Fruit fly (Drosophila melanogaster) whole organism: ENCODE results near the gene CG11668.

Experiments
- EcR ChIP-seq, 2 experiments: fragments of >200 bp; optimal IDR thresholded peaks; 2 replicates each; lab custom pipeline; 2017; ENCODE audit warnings: missing biosample characterization in 2 of 2, missing genetic modification characterization in 2 of 2, missing genetic modification reagents in 2 of 2
- psq ChIP-seq: fragments of >200 bp; optimal IDR thresholded peaks from 2 replicates; lab custom pipeline; 2017
- usp ChIP-seq: fragments of >200 bp; optimal IDR thresholded peaks from 2 replicates; lab custom pipeline; 2017; ENCODE audit warnings: missing biosample characterization, missing genetic modification characterization, mixed read lengths

dm6 chr3R:13015811-13016766 is 22.1 kb upstream of the CG11668 start:
- TF ChIP-seq usp (GFP tag; lab: Kevin White, UChicago) (no peak), EcR (GFP tag; optimal IDR thresholded peaks at IDR 0.05; lab: Kevin White, UChicago) (no peak), psq (lab: Kevin White, UChicago) (no peak)
